Comparison of ENCODE assay signal across 5 fruit fly cellular contexts in the genomic region with DNA sequence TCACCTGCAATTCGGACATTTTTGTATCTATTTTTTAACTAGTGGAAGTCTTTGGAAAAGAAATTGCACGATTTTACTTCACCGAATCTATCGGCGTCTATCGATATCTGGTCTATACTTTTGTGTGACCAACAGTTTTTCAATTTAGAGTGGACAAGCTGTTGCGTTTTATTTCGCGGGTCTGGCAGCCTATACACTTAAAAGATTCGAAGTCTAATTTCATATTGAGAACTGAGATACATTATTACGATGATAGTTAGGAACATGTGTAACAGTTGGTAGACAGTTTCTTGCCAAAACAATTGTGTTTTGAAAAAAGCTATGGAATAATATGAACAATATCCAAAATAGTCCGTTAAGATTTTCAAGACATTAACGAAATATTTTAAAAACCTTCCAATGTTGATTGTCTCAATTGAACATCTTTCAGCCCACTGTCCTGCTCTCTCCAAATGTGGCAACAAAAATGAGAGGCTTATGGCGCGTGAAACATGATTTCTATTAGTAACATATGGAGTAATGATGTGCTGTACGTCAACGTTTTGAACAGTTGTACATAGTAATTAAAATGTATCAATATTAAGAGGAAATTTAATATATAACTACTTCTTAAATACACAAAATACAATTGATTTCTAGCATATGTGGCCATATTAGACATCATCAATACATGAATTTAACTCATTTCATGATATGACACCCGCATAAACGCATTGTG.
TF ChIP-seq lines count a peak whose summit lies in the region.

A gene (minus strand): TSS at position 146 of the 718 bp plus-strand sequence.

- TF ChIP-seq CTCF in whole organism, embryonic (GFP tag; optimal IDR thresholded peaks at IDR 0.05; lab: Kevin White, UChicago), result peak; percentile 65

TF ChIP-seq in whole organism, adult, 20 proteins besides CTCF, POLR2A, EP300 and RAD21 (continues in another document):
- TF ChIP-seq CG33017 (tag; optimal IDR thresholded peaks at IDR 0.05; lab: Kevin White, UChicago), result peak; percentile 99
- TF ChIP-seq Mnt (GFP tag; optimal IDR thresholded peaks at IDR 0.05; lab: Kevin White, UChicago), result peak; percentile 92
- peak; percentile 98 for TF ChIP-seq CG7045 (GFP tag; optimal IDR thresholded peaks at IDR 0.05; lab: Kevin White, UChicago)
- TF ChIP-seq ovo (GFP tag; optimal IDR thresholded peaks at IDR 0.05; lab: Kevin White, UChicago), result peak; percentile 88
- TF ChIP-seq Hr96 (GFP tag; optimal IDR thresholded peaks at IDR 0.05; lab: Kevin White, UChicago), result peak; percentile 95
- TF ChIP-seq CG12768 (GFP tag; optimal IDR thresholded peaks at IDR 0.05; lab: Kevin White, UChicago), result peak; percentile 98
- TF ChIP-seq cic (GFP tag; optimal IDR thresholded peaks at IDR 0.05; lab: Kevin White, UChicago), result peak; percentile 91
- TF ChIP-seq pad (GFP tag; optimal IDR thresholded peaks at IDR 0.05; lab: Kevin White, UChicago), result peak; percentile 87
- no peak for TF ChIP-seq cnc (optimal IDR thresholded peaks at IDR 0.05; lab: Kevin White, UChicago)
- peak; percentile 100 for TF ChIP-seq CG11617 (GFP tag; optimal IDR thresholded peaks at IDR 0.05; lab: Kevin White, UChicago)
- TF ChIP-seq CG14711 (tag; optimal IDR thresholded peaks at IDR 0.05; lab: Kevin White, UChicago), result peak; percentile 92
- peak; percentile 90 for TF ChIP-seq tj (GFP tag; optimal IDR thresholded peaks at IDR 0.05; lab: Kevin White, UChicago)
- TF ChIP-seq bab1 (GFP tag; optimal IDR thresholded peaks at IDR 0.05; lab: Kevin White, UChicago), result peak; percentile 99
- TF ChIP-seq kay (GFP tag; lab: Kevin White, UChicago; ENCODE audit: borderline replicate concordance), result peak; percentile 92
- peak; percentile 85 for TF ChIP-seq CG1620 (GFP tag; optimal IDR thresholded peaks at IDR 0.05; lab: Kevin White, UChicago)
- peak; percentile 97 for TF ChIP-seq toe (GFP tag; optimal IDR thresholded peaks at IDR 0.05; lab: Kevin White, UChicago)

TF ChIP-seq in whole organism, embryonic, 481 proteins besides CTCF, POLR2A, EP300 and RAD21 (continues in another document):
- TF ChIP-seq eve (GFP tag; optimal IDR thresholded peaks at IDR 0.05; lab: Kevin White, UChicago), result peak in 1 of 2 experiments; percentile 99
- peak; percentile 75 for TF ChIP-seq CG17802 (tag; optimal IDR thresholded peaks at IDR 0.05; lab: Kevin White, UChicago)
- peak; percentile 94 for TF ChIP-seq CG6683 (GFP tag; optimal IDR thresholded peaks at IDR 0.05; lab: Kevin White, UChicago)
- peak; percentile 97 for TF ChIP-seq row (GFP tag; IDR thresholded peaks at IDR 0.05; lab: Robert Waterston, UW)
- TF ChIP-seq chif (GFP tag; optimal IDR thresholded peaks at IDR 0.05; lab: Kevin White, UChicago), result peak; percentile 91 to 95
- peak; percentile 97 for TF ChIP-seq CG13624 (GFP tag; optimal IDR thresholded peaks at IDR 0.05; lab: Kevin White, UChicago)
- peak; percentile 97 for TF ChIP-seq CG7839 (tag; optimal IDR thresholded peaks at IDR 0.05; lab: Kevin White, UChicago)
- TF ChIP-seq dysf (GFP tag; IDR thresholded peaks at IDR 0.05; lab: Robert Waterston, UW), result peak; percentile 95
- TF ChIP-seq Nf-YA (GFP tag; IDR thresholded peaks at IDR 0.05; lab: Robert Waterston, UW), result peak; percentile 81
- TF ChIP-seq Lpt (GFP tag; optimal IDR thresholded peaks at IDR 0.05; lab: Kevin White, UChicago), result no peak
- TF ChIP-seq sob (GFP tag; IDR thresholded peaks at IDR 0.05; lab: Robert Waterston, UW), result peak; percentile 94
- peak; percentile 88 for TF ChIP-seq CG4730 (GFP tag; IDR thresholded peaks at IDR 0.05; lab: Robert Waterston, UW)
- TF ChIP-seq CG3838 (GFP tag; optimal IDR thresholded peaks at IDR 0.05; lab: Kevin White, UChicago), result peak; percentile 82
- peak; percentile 56 for TF ChIP-seq Sin3A (optimal IDR thresholded peaks at IDR 0.05; lab: Kevin White, UChicago)
- peak; percentile 89 for TF ChIP-seq CG7271 (tag; optimal IDR thresholded peaks at IDR 0.05; lab: Kevin White, UChicago)
- peak; percentile 68 for TF ChIP-seq wor (GFP tag; IDR thresholded peaks at IDR 0.05; lab: Robert Waterston, UW)
- TF ChIP-seq NfI (GFP tag; optimal IDR thresholded peaks at IDR 0.05; lab: Kevin White, UChicago), result peak; percentile 95

TF ChIP-seq in whole organism, prepupa, 60 proteins besides CTCF, POLR2A, EP300 and RAD21 (continues in another document):
- TF ChIP-seq CG3919 (GFP tag; optimal IDR thresholded peaks at IDR 0.05; lab: Kevin White, UChicago) (peak; percentile 96), CG10631 (GFP tag; optimal IDR thresholded peaks at IDR 0.05; lab: Kevin White, UChicago) (peak; percentile 94), Sox102F (GFP tag; optimal IDR thresholded peaks at IDR 0.05; lab: Kevin White, UChicago) (peak; percentile 97), CG34406 (GFP tag; optimal IDR thresholded peaks at IDR 0.05; lab: Kevin White, UChicago) (peak; percentile 97), Hr38 (GFP tag; optimal IDR thresholded peaks at IDR 0.05; lab: Kevin White, UChicago) (peak; percentile 69), CG6854 (GFP tag; optimal IDR thresholded peaks at IDR 0.05; lab: Kevin White, UChicago) (peak; percentile 98), Ets96B (tag; optimal IDR thresholded peaks at IDR 0.05; lab: Kevin White, UChicago) (peak; percentile 98), CG6792 (GFP tag; optimal IDR thresholded peaks at IDR 0.05; lab: Kevin White, UChicago) (peak; percentile 96), CG4318 (GFP tag; optimal IDR thresholded peaks at IDR 0.05; lab: Kevin White, UChicago) (peak; percentile 89), esn (GFP tag; optimal IDR thresholded peaks at IDR 0.05; lab: Kevin White, UChicago) (peak; percentile 97), CG32006 (GFP tag; optimal IDR thresholded peaks at IDR 0.05; lab: Kevin White, UChicago) (peak; percentile 97), achi (GFP tag; optimal IDR thresholded peaks at IDR 0.05; lab: Kevin White, UChicago) (peak; percentile 94), Ets21C (GFP tag; optimal IDR thresholded peaks at IDR 0.05; lab: Kevin White, UChicago) (peak; percentile 93), Hr4 (GFP tag; optimal IDR thresholded peaks at IDR 0.05; lab: Kevin White, UChicago) (peak; percentile 96), fkh (GFP tag; optimal IDR thresholded peaks at IDR 0.05; lab: Kevin White, UChicago) (peak; percentile 70), Sox14 (GFP tag; optimal IDR thresholded peaks at IDR 0.05; lab: Kevin White, UChicago) (peak; percentile 97), CG6276 (GFP tag; optimal IDR thresholded peaks at IDR 0.05; lab: Kevin White, UChicago) (peak; percentile 98)

TF ChIP-seq in whole organism, pupa, 21 proteins besides CTCF, POLR2A, EP300 and RAD21 (continues in another document):
- TF ChIP-seq CG32121 (GFP tag; IDR thresholded peaks at IDR 0.05; lab: Robert Waterston, UW), result peak; percentile 93
- TF ChIP-seq CG9948 (tag; optimal IDR thresholded peaks at IDR 0.05; lab: Kevin White, UChicago), result peak; percentile 95
- peak; percentile 97 for TF ChIP-seq CG14655 (GFP tag; optimal IDR thresholded peaks at IDR 0.05; lab: Kevin White, UChicago)
- TF ChIP-seq Pif1A (GFP tag; optimal IDR thresholded peaks at IDR 0.05; lab: Kevin White, UChicago), result peak; percentile 95
- TF ChIP-seq D1 (tag; optimal IDR thresholded peaks at IDR 0.05; lab: Kevin White, UChicago), result peak; percentile 96
- peak; percentile 97 for TF ChIP-seq CG17806 (tag; optimal IDR thresholded peaks at IDR 0.05; lab: Kevin White, UChicago)
- peak; percentile 93 for TF ChIP-seq gl (tag; optimal IDR thresholded peaks at IDR 0.05; lab: Kevin White, UChicago)
- TF ChIP-seq CG8159 (tag; optimal IDR thresholded peaks at IDR 0.05; lab: Kevin White, UChicago), result peak; percentile 99
- TF ChIP-seq rn (GFP tag; IDR thresholded peaks at IDR 0.05; lab: Robert Waterston, UW), result peak; percentile 56
- peak; percentile 87 for TF ChIP-seq EcR (GFP tag; optimal IDR thresholded peaks at IDR 0.05; lab: Kevin White, UChicago)
- TF ChIP-seq CG13204 (GFP tag; optimal IDR thresholded peaks at IDR 0.05; lab: Kevin White, UChicago), result peak; percentile 93
- peak; percentile 96 for TF ChIP-seq Ets98B (GFP tag; IDR thresholded peaks at IDR 0.05; lab: Robert Waterston, UW)
- peak; percentile 98 for TF ChIP-seq CG8301 (tag; optimal IDR thresholded peaks at IDR 0.05; lab: Kevin White, UChicago)
- TF ChIP-seq Pif1B (GFP tag; optimal IDR thresholded peaks at IDR 0.05; lab: Kevin White, UChicago), result peak; percentile 98
- peak; percentile 97 for TF ChIP-seq Snoo (tag; optimal IDR thresholded peaks at IDR 0.05; lab: Kevin White, UChicago)
- TF ChIP-seq CG34367 (tag; optimal IDR thresholded peaks at IDR 0.05; lab: Kevin White, UChicago), result peak; percentile 96
- TF ChIP-seq CG4496 (GFP tag; IDR thresholded peaks at IDR 0.05; lab: Robert Waterston, UW), result peak; percentile 97
- TF ChIP-seq CG10348 (GFP tag; IDR thresholded peaks at IDR 0.05; lab: Robert Waterston, UW), result peak; percentile 54; the same call in 1 of the 2 replicates

TF ChIP-seq in whole organism, wandering third instar larva, 38 proteins besides CTCF, POLR2A, EP300 and RAD21 (continues in another document):
- peak; percentile 95 for TF ChIP-seq tai (GFP tag; optimal IDR thresholded peaks at IDR 0.05; lab: Kevin White, UChicago)
- peak; percentile 94 for TF ChIP-seq CG9705 (GFP tag; optimal IDR thresholded peaks at IDR 0.05; lab: Kevin White, UChicago)
- no peak for TF ChIP-seq Vsx2 (GFP tag; optimal IDR thresholded peaks at IDR 0.05; lab: Kevin White, UChicago; ENCODE audit: partially characterized antibody)
- peak; percentile 38 for TF ChIP-seq CrebA (GFP tag; optimal IDR thresholded peaks at IDR 0.05; lab: Kevin White, UChicago; ENCODE audit: borderline replicate concordance)
- TF ChIP-seq Myc (optimal IDR thresholded peaks at IDR 0.05; lab: Kevin White, UChicago), result no peak
- TF ChIP-seq psq (GFP tag; optimal IDR thresholded peaks at IDR 0.05; lab: Kevin White, UChicago), result peak; percentile 86
- peak; percentile 51 for TF ChIP-seq Mio (GFP tag; optimal IDR thresholded peaks at IDR 0.05; lab: Kevin White, UChicago)
- TF ChIP-seq sage (GFP tag; optimal IDR thresholded peaks at IDR 0.05; lab: Kevin White, UChicago), result peak; percentile 92
- TF ChIP-seq rgr (GFP tag; optimal IDR thresholded peaks at IDR 0.05; lab: Kevin White, UChicago), result peak; percentile 96
- no peak for TF ChIP-seq Hr78 (GFP tag; optimal IDR thresholded peaks at IDR 0.05; lab: Kevin White, UChicago)
- peak; percentile 95 for TF ChIP-seq sv (GFP tag; optimal IDR thresholded peaks at IDR 0.05; lab: Kevin White, UChicago)
- TF ChIP-seq dsf (GFP tag; optimal IDR thresholded peaks at IDR 0.05; lab: Kevin White, UChicago; ENCODE audit: borderline replicate concordance), result peak; percentile 73
- peak; percentile 97 for TF ChIP-seq OdsH (GFP tag; optimal IDR thresholded peaks at IDR 0.05; lab: Kevin White, UChicago)
- peak; percentile 90 for TF ChIP-seq Hr83 (GFP tag; optimal IDR thresholded peaks at IDR 0.05; lab: Kevin White, UChicago; ENCODE audit: poor library complexity, severe bottlenecking)
- TF ChIP-seq lola (GFP tag; optimal IDR thresholded peaks at IDR 0.05; lab: Kevin White, UChicago), result no peak
- peak; percentile 45 for TF ChIP-seq CG32264 (GFP tag; optimal IDR thresholded peaks at IDR 0.05; lab: Kevin White, UChicago)
- peak; percentile 95 for TF ChIP-seq fru (GFP tag; optimal IDR thresholded peaks at IDR 0.05; lab: Kevin White, UChicago)
- TF ChIP-seq Dfd (GFP tag; optimal IDR thresholded peaks at IDR 0.05; lab: Kevin White, UChicago), result no peak
- peak; percentile 89 for TF ChIP-seq ey (GFP tag; optimal IDR thresholded peaks at IDR 0.05; lab: Kevin White, UChicago)
- TF ChIP-seq dmrt93B (GFP tag; optimal IDR thresholded peaks at IDR 0.05; lab: Kevin White, UChicago), result peak; percentile 90
